Fruit fly (Drosophila melanogaster) whole organism, embryonic: Measurements from ENCODE around the gene CG3078.

Source experiments
- Adf1 ChIP-seq: fragments of 200-800 bp; sonication (Bioruptor generic); IDR thresholded peaks from 2 replicates; pipeline ENCODE4 v1.3.6; 2022; ENCODE audit warnings: missing biosample characterization, missing genetic modification characterization
- Atf3 ChIP-seq: fragments of 200-800 bp; sonication (Bioruptor generic); optimal IDR thresholded peaks from 3 replicates; lab custom pipeline; 2016; ENCODE audit warnings: missing biosample characterization, missing genetic modification characterization
- CG11504 ChIP-seq: fragments of 200-800 bp; sonication (Bioruptor generic); optimal IDR thresholded peaks from 3 replicates; lab custom pipeline; 2019; ENCODE audit warnings: missing biosample characterization, mild to moderate bottlenecking, missing genetic modification characterization, moderate library complexity
- CG11696 ChIP-seq: fragments of 200-800 bp; sonication (Bioruptor generic); IDR thresholded peaks from 2 replicates; pipeline ENCODE4 v1.3.6; 2022; ENCODE audit warnings: missing biosample characterization, missing genetic modification characterization
- CG12155 ChIP-seq: fragments of 200-800 bp; sonication (Bioruptor generic); optimal IDR thresholded peaks from 3 replicates; lab custom pipeline; 2016; ENCODE audit warnings: missing biosample characterization, missing genetic modification characterization
- CG13775 ChIP-seq: fragments of 200-800 bp; sonication (Bioruptor generic); optimal IDR thresholded peaks from 3 replicates; lab custom pipeline; 2017; ENCODE audit warnings: missing biosample characterization, mild to moderate bottlenecking, missing genetic modification characterization
- CG17328 ChIP-seq: fragments of 200-800 bp; sonication (Bioruptor generic); IDR thresholded peaks from 2 replicates; pipeline ENCODE4 v1.3.6; 2022; ENCODE audit warnings: missing biosample characterization, missing genetic modification characterization
- CG17385 ChIP-seq: fragments of 200-800 bp; sonication (Bioruptor generic); optimal IDR thresholded peaks from 3 replicates; lab custom pipeline; 2018; ENCODE audit warnings: missing biosample characterization, mild to moderate bottlenecking, missing genetic modification characterization
- CG2120 ChIP-seq: fragments of 200-800 bp; sonication (Bioruptor generic); optimal IDR thresholded peaks from 3 replicates; lab custom pipeline; 2016; ENCODE audit warnings: missing biosample characterization, missing genetic modification characterization
- CG32767 ChIP-seq: fragments of 200-800 bp; sonication (Bioruptor generic); IDR thresholded peaks from 2 replicates; pipeline ENCODE4 v1.3.6; 2022; ENCODE audit warnings: missing biosample characterization, missing genetic modification characterization
- CG32772 ChIP-seq: fragments of 200-800 bp; sonication (Bioruptor generic); IDR thresholded peaks from 2 replicates; pipeline ENCODE4 v1.3.6; 2022; ENCODE audit warnings: missing biosample characterization, missing genetic modification characterization
- CG33557 ChIP-seq: fragments of 200-800 bp; sonication (Bioruptor generic); optimal IDR thresholded peaks from 2 replicates; lab custom pipeline; 2019; ENCODE audit warnings: missing biosample characterization, mild to moderate bottlenecking, missing genetic modification characterization, moderate library complexity
- CG3407 ChIP-seq: fragments of 200-800 bp; sonication (Bioruptor generic); optimal IDR thresholded peaks from 2 replicates; lab custom pipeline; 2018; ENCODE audit warnings: missing biosample characterization, mild to moderate bottlenecking, missing genetic modification characterization
- CG6683 ChIP-seq: fragments of 200-800 bp; sonication (Bioruptor generic); optimal IDR thresholded peaks from 2 replicates; lab custom pipeline; 2017; ENCODE audit warnings: missing biosample characterization, mild to moderate bottlenecking, missing genetic modification characterization, missing genetic modification reagents
- CG6689 ChIP-seq: fragments of 200-800 bp; sonication (Bioruptor generic); IDR thresholded peaks from 2 replicates; pipeline ENCODE4 v1.3.6; 2022; ENCODE audit warnings: missing biosample characterization, missing genetic modification characterization
- CG6791 ChIP-seq: fragments of 200-800 bp; sonication (Bioruptor generic); IDR thresholded peaks from 3 replicates; pipeline ENCODE4 v1.3.6; 2022; ENCODE audit warnings: missing biosample characterization, missing genetic modification characterization; ENCODE audit not compliant: partially characterized antibody
- CG7271 ChIP-seq: fragments of 200-800 bp; sonication (Bioruptor generic); optimal IDR thresholded peaks from 2 replicates; lab custom pipeline; 2018; ENCODE audit warnings: missing biosample characterization, mild to moderate bottlenecking, missing genetic modification characterization, moderate library complexity
- CG7786 ChIP-seq: fragments of 200-800 bp; sonication (Bioruptor generic); optimal IDR thresholded peaks from 2 replicates; lab custom pipeline; 2016; ENCODE audit warnings: missing biosample characterization, missing genetic modification characterization
- CG7839 ChIP-seq: fragments of 200-800 bp; sonication (Bioruptor generic); optimal IDR thresholded peaks from 3 replicates; lab custom pipeline; 2018; ENCODE audit warnings: missing biosample characterization, mild to moderate bottlenecking, missing genetic modification characterization, moderate library complexity
- CG7928 ChIP-seq: fragments of 200-800 bp; sonication (Bioruptor generic); optimal IDR thresholded peaks from 2 replicates; lab custom pipeline; 2017; ENCODE audit warnings: missing biosample characterization, mild to moderate bottlenecking, missing genetic modification characterization
- CG7987 ChIP-seq: fragments of 200-800 bp; sonication (Bioruptor generic); optimal IDR thresholded peaks from 2 replicates; lab custom pipeline; 2018; ENCODE audit warnings: missing biosample characterization, mild to moderate bottlenecking, missing genetic modification characterization, moderate library complexity
- CG9817 ChIP-seq: fragments of 200-800 bp; sonication (Bioruptor generic); optimal IDR thresholded peaks from 2 replicates; lab custom pipeline; 2018; ENCODE audit warnings: missing biosample characterization, mild to moderate bottlenecking, missing genetic modification characterization, moderate library complexity
- CTCF ChIP-seq: fragments of 200-800 bp; sonication (Bioruptor generic); optimal IDR thresholded peaks from 2 replicates; lab custom pipeline; 2017; ENCODE audit warnings: missing biosample characterization, mild to moderate bottlenecking, missing genetic modification characterization, moderate library complexity
- CkIIα-i1 ChIP-seq: fragments of 200-800 bp; sonication (Bioruptor generic); IDR thresholded peaks from 2 replicates; pipeline ENCODE4 v1.3.6; 2022; ENCODE audit warnings: missing biosample characterization, missing genetic modification characterization
- D19A ChIP-seq: fragments of 200-800 bp; optimal IDR thresholded peaks from 3 replicates; lab custom pipeline; 2019; ENCODE audit warnings: missing biosample characterization, mild to moderate bottlenecking, missing genetic modification characterization, moderate library complexity
- Dad ChIP-seq: fragments of 200-800 bp; sonication (Bioruptor generic); optimal IDR thresholded peaks from 3 replicates; lab custom pipeline; 2016; ENCODE audit warnings: missing biosample characterization, missing genetic modification characterization
- Dp ChIP-seq: fragments of 200-800 bp; sonication (Bioruptor generic); optimal IDR thresholded peaks from 2 replicates; lab custom pipeline; 2018; ENCODE audit warnings: missing biosample characterization, mild to moderate bottlenecking, missing genetic modification characterization, moderate library complexity
- E2f1 ChIP-seq: fragments of 200-800 bp; sonication (Bioruptor generic); IDR thresholded peaks from 2 replicates; pipeline ENCODE4 v1.3.6; 2022; ENCODE audit warnings: missing biosample characterization, missing genetic modification characterization
- Lim3 ChIP-seq: fragments of 200-800 bp; sonication (Bioruptor generic); IDR thresholded peaks from 2 replicates; pipeline ENCODE4 v1.3.6; 2022; ENCODE audit warnings: missing biosample characterization, missing genetic modification characterization
- Mad ChIP-seq: fragments of 200-800 bp; sonication (Bioruptor generic); optimal IDR thresholded peaks from 2 replicates; lab custom pipeline; 2016; ENCODE audit warnings: missing biosample characterization, missing genetic modification characterization
- NC2β ChIP-seq: fragments of 200-800 bp; sonication (Bioruptor generic); optimal IDR thresholded peaks from 2 replicates; lab custom pipeline; 2016; ENCODE audit warnings: missing biosample characterization, missing genetic modification characterization
- NfI ChIP-seq: fragments of 200-800 bp; sonication (Bioruptor generic); optimal IDR thresholded peaks from 3 replicates; lab custom pipeline; 2018; ENCODE audit warnings: missing biosample characterization, mild to moderate bottlenecking, missing genetic modification characterization, moderate library complexity
- Poxn ChIP-seq: fragments of 200-800 bp; sonication (Bioruptor generic); IDR thresholded peaks from 2 replicates; pipeline ENCODE4 v1.3.6; 2022; ENCODE audit warnings: missing biosample characterization, missing genetic modification characterization
- Ptx1 ChIP-seq: fragments of 200-800 bp; sonication (Bioruptor generic); IDR thresholded peaks from 2 replicates; pipeline ENCODE4 v1.3.6; 2022; ENCODE audit warnings: missing biosample characterization, missing genetic modification characterization
- Rfx ChIP-seq: fragments of 200-800 bp; sonication (Bioruptor generic); IDR thresholded peaks from 2 replicates; pipeline ENCODE4 v1.3.6; 2022; ENCODE audit warnings: missing biosample characterization, missing genetic modification characterization
- Trl ChIP-seq, 3 experiments: fragments of >200 bp in 2 of 3; fragments of 200-800 bp in 1 of 3; sonication (Bioruptor generic) in 1 of 3; optimal IDR thresholded peaks; 2 replicates in 1 of 3; 3 replicates in 2 of 3; lab custom pipeline; 2016 to 2017; ENCODE audit warnings: missing biosample characterization in 1 of 3, missing genetic modification characterization in 1 of 3
- bab2 ChIP-seq: fragments of 200-800 bp; sonication (Bioruptor generic); optimal IDR thresholded peaks from 2 replicates; lab custom pipeline; 2016; ENCODE audit warnings: missing biosample characterization, missing genetic modification characterization
- disco-r ChIP-seq: fragments of 200-800 bp; sonication (Bioruptor generic); optimal IDR thresholded peaks from 2 replicates; lab custom pipeline; 2016; ENCODE audit warnings: missing biosample characterization, missing genetic modification characterization
- fd64A ChIP-seq: fragments of 200-800 bp; sonication (Bioruptor generic); optimal IDR thresholded peaks from 3 replicates; lab custom pipeline; 2018; ENCODE audit warnings: missing biosample characterization, mild to moderate bottlenecking, missing genetic modification characterization
- fu2 ChIP-seq: fragments of 200-800 bp; sonication (Bioruptor generic); optimal IDR thresholded peaks from 2 replicates; lab custom pipeline; 2016; ENCODE audit warnings: missing biosample characterization, missing genetic modification characterization
- gcm ChIP-seq: fragments of 200-800 bp; sonication (Bioruptor generic); optimal IDR thresholded peaks from 2 replicates; lab custom pipeline; 2019; ENCODE audit warnings: missing biosample characterization, mild to moderate bottlenecking, missing genetic modification characterization, moderate library complexity
- knrl ChIP-seq: fragments of 200-800 bp; sonication (Bioruptor generic); IDR thresholded peaks from 3 replicates; pipeline ENCODE4 v1.3.6; 2022; ENCODE audit warnings: missing biosample characterization, missing genetic modification characterization; ENCODE audit not compliant: partially characterized antibody
- lola ChIP-seq, 3 experiments: fragments of >200 bp in 2 of 3; fragments of 200-800 bp in 1 of 3; sonication (Bioruptor generic) in 1 of 3; optimal IDR thresholded peaks; 2 replicates each; lab custom pipeline; 2017 to 2019; ENCODE audit warnings: missing biosample characterization in 3 of 3, missing genetic modification characterization in 3 of 3, mild to moderate bottlenecking in 1 of 3, moderate library complexity in 1 of 3
- mld ChIP-seq: fragments of 200-800 bp; sonication (Bioruptor generic); IDR thresholded peaks from 3 replicates; pipeline ENCODE4 v1.3.6; 2022; ENCODE audit warnings: missing biosample characterization, missing genetic modification characterization; ENCODE audit not compliant: partially characterized antibody
- psq ChIP-seq: fragments of 200-800 bp; sonication (Bioruptor generic); optimal IDR thresholded peaks from 2 replicates; lab custom pipeline; 2017; ENCODE audit warnings: missing biosample characterization, missing genetic modification characterization
- ranshi ChIP-seq: fragments of 200-800 bp; sonication (Bioruptor generic); IDR thresholded peaks from 2 replicates; pipeline ENCODE4 v1.3.6; 2022; ENCODE audit warnings: missing biosample characterization, missing genetic modification characterization
- slbo ChIP-seq: fragments of 200-800 bp; sonication (Bioruptor generic); IDR thresholded peaks from 2 replicates; pipeline ENCODE4 v1.3.6; 2022; ENCODE audit warnings: missing biosample characterization, missing genetic modification characterization
- so ChIP-seq: fragments of 200-800 bp; sonication (Bioruptor generic); IDR thresholded peaks from 3 replicates; pipeline ENCODE4 v1.3.6; 2022; ENCODE audit warnings: missing biosample characterization, missing genetic modification characterization
- tin ChIP-seq: fragments of 200-800 bp; sonication (Bioruptor generic); optimal IDR thresholded peaks from 3 replicates; lab custom pipeline; 2016; ENCODE audit warnings: missing biosample characterization, missing genetic modification characterization
- tio ChIP-seq: fragments of 200-800 bp; sonication (Bioruptor generic); optimal IDR thresholded peaks from 2 replicates; lab custom pipeline; 2017; ENCODE audit warnings: missing biosample characterization, missing genetic modification characterization, inconsistent platforms
- vnd ChIP-seq: fragments of 200-800 bp; sonication (Bioruptor generic); IDR thresholded peaks from 3 replicates; pipeline ENCODE4 v1.3.6; 2022; ENCODE audit warnings: missing biosample characterization, missing genetic modification characterization; ENCODE audit not compliant: partially characterized antibody

CG3078 gene

DNA sequence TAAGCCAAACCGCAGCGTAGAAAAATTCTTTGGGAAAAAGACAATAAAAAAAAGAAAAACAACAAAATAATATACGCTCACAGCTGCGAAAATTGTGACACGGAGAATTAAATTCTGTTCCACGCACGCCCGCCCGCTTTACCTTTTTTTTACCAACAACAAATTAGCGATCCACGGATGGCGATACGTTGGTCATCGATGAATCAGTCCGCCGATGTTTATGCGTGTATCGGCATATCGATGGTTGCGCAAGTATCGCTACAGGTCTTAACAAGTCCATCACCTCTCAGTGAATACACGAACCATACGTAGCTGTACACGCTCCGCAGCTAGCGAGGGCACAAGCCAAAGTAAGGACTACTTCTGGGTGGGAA is 10.9 kb upstream of the CG3078 start, which contains the start of gene CG2924 (continued):
- TF ChIP-seq gcm (GFP tag; lab: Kevin White, UChicago) (peak; percentile 20), CG32767 (GFP tag; lab: Robert Waterston, UW) (peak; percentile 53; the same call in 1 of the 2 replicates), tin (peak; percentile 67), CTCF (GFP tag; lab: Kevin White, UChicago) (peak; percentile 76), tio (GFP tag; lab: Kevin White, UChicago) (no peak), CG7928 (peak; percentile 45), bab2 (GFP tag; lab: Kevin White, UChicago) (peak; percentile 67), CG17385 (GFP tag; lab: Kevin White, UChicago) (no peak), Adf1 (peak; percentile 62), Dad (GFP tag; lab: Kevin White, UChicago) (peak; percentile 67), disco-r (GFP tag; lab: Kevin White, UChicago) (peak; percentile 47), CG11504 (tag; lab: Kevin White, UChicago) (no peak), CG32772 (GFP tag; lab: Robert Waterston, UW) (0 out of 2 replicates have a peak, but pooled peaks have one; percentile 24), fu2 (GFP tag; lab: Kevin White, UChicago) (peak; percentile 32), CG6683 (peak; percentile 15), CG33557 (GFP tag; lab: Kevin White, UChicago) (no peak), CG13775 (peak; percentile 40), vnd (GFP tag; lab: Robert Waterston, UW) (peak; percentile 98), Mad (GFP tag; lab: Kevin White, UChicago) (peak; percentile 52), so (GFP tag; lab: Robert Waterston, UW) (0 out of 3 replicates have a peak, but pooled peaks have one; percentile 11), CG7271 (tag; lab: Kevin White, UChicago) (no peak), E2f1 (GFP tag; lab: Robert Waterston, UW) (no peak), Rfx (GFP tag; lab: Robert Waterston, UW) (peak; percentile 87), lola (GFP tag; optimal IDR thresholded peaks at IDR 0.05; lab: Kevin White, UChicago) (no peak), CG9817 (tag; lab: Kevin White, UChicago) (peak; percentile 65), CG7786 (GFP tag; lab: Kevin White, UChicago) (peak; percentile 63), CG3407 (no peak), CG2120 (peak; percentile 84), CG17328 (GFP tag; lab: Robert Waterston, UW) (peak; percentile 25; the same call in 1 of the 2 replicates), CG11696 (GFP tag; lab: Robert Waterston, UW) (no peak), psq (GFP tag; lab: Kevin White, UChicago) (no peak), NfI (peak; percentile 52), mld (GFP tag; lab: Robert Waterston, UW) (peak; percentile 99), slbo (GFP tag; lab: Robert Waterston, UW) (peak; percentile 89), Trl (optimal IDR thresholded peaks at IDR 0.05; lab: Kevin White, UChicago) (no peak), Trl (GFP tag; optimal IDR thresholded peaks at IDR 0.05; lab: Kevin White, UChicago) (peak; percentile 36), Dp (GFP tag; lab: Kevin White, UChicago) (peak; percentile 93), D19A (tag; lab: Kevin White, UChicago) (peak; percentile 26), ranshi (peak; percentile 52; the same call in 1 of the 2 replicates), CkIIα-i1 (GFP tag; lab: Robert Waterston, UW) (no peak), CG7987 (GFP tag; lab: Kevin White, UChicago) (peak; percentile 53), Ptx1 (GFP tag; lab: Robert Waterston, UW) (peak; percentile 63), CG6689 (GFP tag; lab: Robert Waterston, UW) (no peak), Atf3 (GFP tag; lab: Kevin White, UChicago) (no peak), CG12155 (GFP tag; lab: Kevin White, UChicago) (peak; percentile 73), Lim3 (GFP tag; lab: Robert Waterston, UW) (no peak), fd64A (GFP tag; lab: Kevin White, UChicago) (no peak), CG7839 (tag; lab: Kevin White, UChicago) (peak; percentile 16), NC2β (GFP tag; lab: Kevin White, UChicago) (peak; percentile 54), Poxn (GFP tag; lab: Robert Waterston, UW) (no peak), knrl (GFP tag; lab: Robert Waterston, UW) (peak; percentile 99), CG6791 (GFP tag; lab: Robert Waterston, UW) (peak; percentile 100)
